Fruit fly (Drosophila melanogaster) whole organism, adult: ENCODE results near the gene CG46059.

Experiments used
- CG12768 ChIP-seq: fragments of 200-800 bp; sonication (Bioruptor generic); optimal IDR thresholded peaks from 2 replicates; lab custom pipeline; 2017; ENCODE audit warnings: missing biosample characterization, missing genetic modification characterization, mild to moderate bottlenecking, moderate library complexity, missing genetic modification reagents
- CG7045 ChIP-seq: fragments of 200-800 bp; sonication (Bioruptor generic); optimal IDR thresholded peaks from 2 replicates; lab custom pipeline; 2017; ENCODE audit warnings: missing biosample characterization, mild to moderate bottlenecking, missing genetic modification characterization
- bab1 ChIP-seq: fragments of 200-800 bp; sonication (Bioruptor generic); optimal IDR thresholded peaks from 3 replicates; lab custom pipeline; 2019; ENCODE audit warnings: missing biosample characterization, mild to moderate bottlenecking, missing genetic modification characterization, moderate library complexity
- cnc ChIP-seq, 2 experiments: fragments of >200 bp; optimal IDR thresholded peaks; 2 replicates each; lab custom pipeline; 2017
- kay ChIP-seq: fragments of 200-800 bp; sonication (Bioruptor generic); peaks from one replicate; lab custom pipeline; 2016; ENCODE audit warnings: missing biosample characterization, missing genetic modification characterization, borderline replicate concordance

DNA sequence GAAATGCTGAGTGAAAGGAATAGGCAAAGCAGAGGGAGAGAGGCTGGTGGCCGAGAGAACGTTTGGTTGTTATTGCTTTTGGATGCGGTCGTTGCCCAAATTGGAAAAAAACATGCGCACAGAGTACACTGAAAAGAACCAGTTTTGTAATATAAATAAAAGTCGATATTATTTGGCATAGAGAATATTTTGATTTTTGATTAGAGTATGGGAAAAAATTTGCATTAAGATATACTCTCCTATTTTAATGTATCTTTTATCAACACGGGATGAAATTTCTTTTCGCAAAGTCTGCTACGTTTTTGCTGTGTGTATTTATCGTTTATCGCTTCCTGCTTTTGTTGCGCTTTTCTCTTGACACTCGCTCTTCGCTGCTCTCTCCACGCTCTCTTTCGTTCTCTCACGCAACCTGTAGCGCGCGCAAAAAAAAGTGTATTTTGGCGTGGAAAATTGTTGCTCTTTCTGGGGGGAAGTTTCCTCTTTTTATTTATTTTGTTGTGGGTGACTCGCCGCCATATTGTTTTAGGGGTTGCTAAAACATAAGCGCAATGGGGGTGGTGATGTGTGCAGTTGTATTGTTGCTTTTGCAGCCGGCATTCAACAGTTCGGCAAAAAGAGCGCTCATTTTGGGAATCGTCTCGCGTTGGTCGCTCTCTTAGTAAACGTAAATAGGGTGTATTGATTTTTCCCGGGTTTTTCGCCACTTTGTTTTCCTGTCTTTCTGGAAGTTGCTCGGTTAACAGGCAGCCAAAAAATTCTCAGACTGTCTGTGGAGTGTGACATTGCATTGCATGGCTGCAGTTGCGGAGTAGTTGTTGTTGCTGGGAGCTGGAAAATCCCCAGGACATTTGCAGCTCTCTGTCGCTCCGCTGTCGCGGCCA, 18.4 kb downstream of the CG46059 start:
- TF ChIP-seq CG12768 (GFP tag; lab: Kevin White, UChicago), result peak; percentile 92
- TF ChIP-seq CG7045 (GFP tag; lab: Kevin White, UChicago), result peak; percentile 90
- peak; percentile 85 for TF ChIP-seq bab1
- TF ChIP-seq cnc (optimal IDR thresholded peaks at IDR 0.05; lab: Kevin White, UChicago), result no peak
- TF ChIP-seq kay (GFP tag; lab: Kevin White, UChicago), result no peak
